Fruit fly (Drosophila melanogaster): ENCODE measurements around the gene CG12795.

Gene CG12795

DNA sequence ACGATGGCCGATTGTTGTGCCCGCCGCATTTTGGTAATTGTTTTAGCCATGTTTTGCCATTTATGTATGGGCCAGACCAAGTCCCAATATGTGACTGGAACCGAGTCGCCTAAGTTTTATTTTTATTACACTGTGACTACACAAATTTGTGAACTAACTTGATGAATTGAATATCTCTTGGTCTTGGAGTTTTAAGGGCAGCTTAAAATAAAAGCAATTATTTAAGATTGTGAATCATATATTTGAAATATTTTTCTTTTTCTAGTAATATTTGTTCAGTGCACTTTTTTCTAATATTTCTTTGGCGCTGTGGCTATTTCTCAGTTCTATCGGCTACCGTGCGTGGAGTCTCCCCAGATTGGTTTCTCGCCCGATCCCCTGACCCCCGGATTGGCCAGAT is 41.2 kb downstream of the CG12795 start:
- no peak for TF ChIP-seq CG7045 (GFP tag; optimal IDR thresholded peaks at IDR 0.05)
- no peak for TF ChIP-seq bab1 (GFP tag; optimal IDR thresholded peaks at IDR 0.05)
- no peak for TF ChIP-seq ovo (GFP tag; optimal IDR thresholded peaks at IDR 0.05)
- no peak for TF ChIP-seq CG11617 (GFP tag; optimal IDR thresholded peaks at IDR 0.05)
- no peak for TF ChIP-seq pad (GFP tag; optimal IDR thresholded peaks at IDR 0.05)
- no peak for TF ChIP-seq cnc (optimal IDR thresholded peaks at IDR 0.05)
- TF ChIP-seq CG14711 (tag; optimal IDR thresholded peaks at IDR 0.05) = no peak
- TF ChIP-seq CG1620 (GFP tag; optimal IDR thresholded peaks at IDR 0.05) = no peak
- TF ChIP-seq cic (GFP tag; optimal IDR thresholded peaks at IDR 0.05) = no peak
- TF ChIP-seq tj (GFP tag; optimal IDR thresholded peaks at IDR 0.05) = no peak
- TF ChIP-seq toe (GFP tag; optimal IDR thresholded peaks at IDR 0.05) = no peak
- no peak for TF ChIP-seq Hr96 (GFP tag; optimal IDR thresholded peaks at IDR 0.05)
- no peak for TF ChIP-seq Crg-1 (GFP tag; optimal IDR thresholded peaks at IDR 0.05)

DNA sequence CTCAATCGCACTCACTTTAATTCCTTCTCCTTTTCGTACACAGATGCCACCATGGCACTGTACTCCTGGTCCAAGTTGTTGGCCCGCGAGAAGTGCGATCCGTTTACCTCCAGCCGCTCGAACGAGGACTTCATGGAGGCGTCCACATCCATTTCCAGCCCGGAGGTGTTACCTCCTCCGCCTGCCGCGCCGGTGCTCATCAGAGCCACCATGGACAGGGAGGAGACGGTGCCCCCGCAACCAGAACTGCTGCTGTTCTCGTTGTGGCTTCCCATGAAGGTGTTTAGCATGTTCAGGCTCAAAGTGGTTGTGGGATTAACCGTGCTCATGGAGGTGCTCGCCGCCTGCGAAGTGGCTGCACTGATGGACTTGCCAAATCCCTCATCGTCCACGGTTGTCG is 43.2 kb downstream of the CG12795 start:
- no peak for TF ChIP-seq CG11617 (GFP tag; optimal IDR thresholded peaks at IDR 0.05)
- no peak for TF ChIP-seq cic (GFP tag; optimal IDR thresholded peaks at IDR 0.05)
- TF ChIP-seq pad (GFP tag; optimal IDR thresholded peaks at IDR 0.05) = no peak
- no peak for TF ChIP-seq Hr96 (GFP tag; optimal IDR thresholded peaks at IDR 0.05)
- no peak for TF ChIP-seq kay (GFP tag; ENCODE audit: borderline replicate concordance)
- TF ChIP-seq bab1 (GFP tag; optimal IDR thresholded peaks at IDR 0.05) = no peak
- no peak for TF ChIP-seq ovo (GFP tag; optimal IDR thresholded peaks at IDR 0.05)
- TF ChIP-seq CG1620 (GFP tag; optimal IDR thresholded peaks at IDR 0.05) = no peak
- no peak for TF ChIP-seq CG7101 (tag; optimal IDR thresholded peaks at IDR 0.05)
- TF ChIP-seq toe (GFP tag; optimal IDR thresholded peaks at IDR 0.05) = no peak
